Fruit fly (Drosophila melanogaster) whole organism, prepupa: ENCODE measurements around the gene Shab.
A peak's percentile ranks its signal among the peaks of the same experiment; 100 is the strongest.

Source experiments
- CG10669 ChIP-seq: fragments of 200-800 bp; sonication (Bioruptor generic); optimal IDR thresholded peaks from 3 replicates; lab custom pipeline; 2018; ENCODE audit warnings: missing biosample characterization, mild to moderate bottlenecking, missing genetic modification characterization, moderate library complexity
- CG11294 ChIP-seq: fragments of 200-800 bp; sonication (Bioruptor generic); IDR thresholded peaks from 2 replicates; pipeline ENCODE4 v1.3.6; 2022; ENCODE audit warnings: missing biosample characterization, missing genetic modification characterization
- CG11902 ChIP-seq: fragments of 200-800 bp; sonication (Bioruptor generic); optimal IDR thresholded peaks from 3 replicates; lab custom pipeline; 2016; ENCODE audit warnings: missing biosample characterization, missing genetic modification characterization
- CG15336 ChIP-seq: fragments of 200-800 bp; sonication (Bioruptor generic); IDR thresholded peaks from 2 replicates; pipeline ENCODE4 v1.3.6; 2022; ENCODE audit warnings: missing biosample characterization, missing genetic modification characterization
- CG16779 ChIP-seq: fragments of 200-800 bp; sonication (Bioruptor generic); optimal IDR thresholded peaks from 3 replicates; lab custom pipeline; 2017; ENCODE audit warnings: missing biosample characterization, mild to moderate bottlenecking, missing genetic modification characterization
- CG34406 ChIP-seq: fragments of 200-800 bp; sonication (Bioruptor generic); optimal IDR thresholded peaks from 3 replicates; lab custom pipeline; 2016; ENCODE audit warnings: missing biosample characterization, missing genetic modification characterization
- CG3919 ChIP-seq: fragments of 200-800 bp; sonication (Bioruptor generic); optimal IDR thresholded peaks from 3 replicates; lab custom pipeline; 2016; ENCODE audit warnings: missing biosample characterization, missing genetic modification characterization
- CG4318 ChIP-seq: fragments of 200-800 bp; sonication (Bioruptor generic); optimal IDR thresholded peaks from 3 replicates; lab custom pipeline; 2017; ENCODE audit warnings: missing biosample characterization, mild to moderate bottlenecking, missing genetic modification characterization
- CG6163 ChIP-seq: fragments of 200-800 bp; sonication (Bioruptor generic); IDR thresholded peaks from 3 replicates; pipeline ENCODE4 v1.3.6; 2022; ENCODE audit warnings: missing biosample characterization, missing genetic modification characterization
- CG6276 ChIP-seq: fragments of 200-800 bp; sonication (Bioruptor generic); optimal IDR thresholded peaks from 2 replicates; lab custom pipeline; 2017; ENCODE audit warnings: missing biosample characterization, mild to moderate bottlenecking, missing genetic modification characterization
- CG6808 ChIP-seq: fragments of 200-800 bp; sonication (Bioruptor generic); optimal IDR thresholded peaks from 3 replicates; lab custom pipeline; 2017; ENCODE audit warnings: missing biosample characterization, missing genetic modification characterization, mild to moderate bottlenecking, moderate library complexity, missing genetic modification reagents
- CG6854 ChIP-seq: fragments of 200-800 bp; sonication (Bioruptor generic); optimal IDR thresholded peaks from 2 replicates; lab custom pipeline; 2017; ENCODE audit warnings: missing biosample characterization, mild to moderate bottlenecking, missing genetic modification characterization
- CG7368 ChIP-seq: fragments of 200-800 bp; sonication (Bioruptor generic); optimal IDR thresholded peaks from 3 replicates; lab custom pipeline; 2016; ENCODE audit warnings: missing biosample characterization, missing genetic modification characterization
- CG8119 ChIP-seq: fragments of 200-800 bp; sonication (Bioruptor generic); IDR thresholded peaks from 3 replicates; pipeline ENCODE4 v1.3.6; 2022; ENCODE audit warnings: missing biosample characterization, missing genetic modification characterization
- CG8319 ChIP-seq: fragments of 200-800 bp; sonication (Bioruptor generic); optimal IDR thresholded peaks from 3 replicates; lab custom pipeline; 2016; ENCODE audit warnings: missing biosample characterization, missing genetic modification characterization
- CG8632 ChIP-seq: fragments of 200-800 bp; sonication (Bioruptor generic); optimal IDR thresholded peaks from 3 replicates; lab custom pipeline; 2016; ENCODE audit warnings: missing biosample characterization, missing genetic modification characterization
- CG9139 ChIP-seq: fragments of 200-800 bp; sonication (Bioruptor generic); optimal IDR thresholded peaks from 3 replicates; lab custom pipeline; 2017; ENCODE audit warnings: missing biosample characterization, mild to moderate bottlenecking, missing genetic modification characterization
- Ets96B ChIP-seq: fragments of 200-800 bp; optimal IDR thresholded peaks from 2 replicates; lab custom pipeline; 2019; ENCODE audit warnings: missing biosample characterization, mild to moderate bottlenecking, missing genetic modification characterization, moderate library complexity
- Hr38 ChIP-seq: sonication (Bioruptor generic); optimal IDR thresholded peaks from 2 replicates; lab custom pipeline; 2016; ENCODE audit warnings: missing biosample characterization, missing genetic modification characterization
- Hr39 ChIP-seq: fragments of 200-800 bp; sonication (Bioruptor generic); optimal IDR thresholded peaks from 2 replicates; lab custom pipeline; 2016; ENCODE audit warnings: missing biosample characterization, missing genetic modification characterization
- Met ChIP-seq: fragments of 200-800 bp; sonication (Bioruptor generic); optimal IDR thresholded peaks from 3 replicates; lab custom pipeline; 2016; ENCODE audit warnings: missing biosample characterization, missing genetic modification characterization
- Sox102F ChIP-seq: fragments of 200-800 bp; sonication (Bioruptor generic); optimal IDR thresholded peaks from 2 replicates; lab custom pipeline; 2016; ENCODE audit warnings: missing biosample characterization, mild to moderate bottlenecking, missing genetic modification characterization
- Sox14 ChIP-seq: fragments of 200-800 bp; sonication (Bioruptor generic); optimal IDR thresholded peaks from 3 replicates; lab custom pipeline; 2016; ENCODE audit warnings: missing biosample characterization, missing genetic modification characterization
- acj6 ChIP-seq: fragments of 200-800 bp; sonication (Bioruptor generic); optimal IDR thresholded peaks from 3 replicates; lab custom pipeline; 2016; ENCODE audit warnings: missing biosample characterization, missing genetic modification characterization
- dac ChIP-seq: fragments of 200-800 bp; sonication (Bioruptor generic); optimal IDR thresholded peaks from 2 replicates; lab custom pipeline; 2017; ENCODE audit warnings: missing biosample characterization, mild to moderate bottlenecking, missing genetic modification characterization
- eg ChIP-seq: fragments of 200-800 bp; sonication (Bioruptor generic); IDR thresholded peaks from 3 replicates; pipeline ENCODE4 v1.3.6; 2022; ENCODE audit warnings: missing biosample characterization, missing genetic modification characterization
- esn ChIP-seq: fragments of 200-800 bp; sonication (Bioruptor generic); optimal IDR thresholded peaks from 2 replicates; lab custom pipeline; 2016; ENCODE audit warnings: missing biosample characterization, mild to moderate bottlenecking, missing genetic modification characterization, moderate library complexity
- fd59A ChIP-seq: fragments of 200-800 bp; sonication (Bioruptor generic); optimal IDR thresholded peaks from 2 replicates; lab custom pipeline; 2017; ENCODE audit warnings: missing biosample characterization, mild to moderate bottlenecking, missing genetic modification characterization, missing genetic modification reagents
- fd85E ChIP-seq: fragments of 200-800 bp; sonication (Bioruptor generic); optimal IDR thresholded peaks from 3 replicates; lab custom pipeline; 2016; ENCODE audit warnings: missing biosample characterization, missing genetic modification characterization
- fkh ChIP-seq: fragments of 200-800 bp; sonication (Bioruptor generic); optimal IDR thresholded peaks from 3 replicates; lab custom pipeline; 2017; ENCODE audit warnings: missing biosample characterization, mild to moderate bottlenecking, missing genetic modification characterization, moderate library complexity
- salr ChIP-seq, 2 experiments: fragments of 200-800 bp; sonication (Bioruptor generic); optimal IDR thresholded peaks; 3 replicates each; lab custom pipeline; 2016 to 2018; ENCODE audit warnings: missing biosample characterization in 2 of 2, missing genetic modification characterization in 2 of 2, mild to moderate bottlenecking in 1 of 2
- spab ChIP-seq: fragments of 200-800 bp; sonication (Bioruptor generic); optimal IDR thresholded peaks from 2 replicates; lab custom pipeline; 2017; ENCODE audit warnings: missing biosample characterization, mild to moderate bottlenecking, missing genetic modification characterization, missing genetic modification reagents
- ss ChIP-seq, 2 experiments: fragments of 200-800 bp; sonication (Bioruptor generic); optimal IDR thresholded peaks; 2 replicates in 1 of 2; 3 replicates in 1 of 2; lab custom pipeline; 2017 to 2018; ENCODE audit warnings: mild to moderate bottlenecking in 2 of 2, missing biosample characterization in 2 of 2, missing genetic modification characterization in 2 of 2, moderate library complexity in 1 of 2
- svp ChIP-seq: fragments of 200-800 bp; sonication (Bioruptor generic); peaks from one replicate; lab custom pipeline; 2016; ENCODE audit warnings: missing biosample characterization, missing genetic modification characterization

The Shab gene

DNA sequence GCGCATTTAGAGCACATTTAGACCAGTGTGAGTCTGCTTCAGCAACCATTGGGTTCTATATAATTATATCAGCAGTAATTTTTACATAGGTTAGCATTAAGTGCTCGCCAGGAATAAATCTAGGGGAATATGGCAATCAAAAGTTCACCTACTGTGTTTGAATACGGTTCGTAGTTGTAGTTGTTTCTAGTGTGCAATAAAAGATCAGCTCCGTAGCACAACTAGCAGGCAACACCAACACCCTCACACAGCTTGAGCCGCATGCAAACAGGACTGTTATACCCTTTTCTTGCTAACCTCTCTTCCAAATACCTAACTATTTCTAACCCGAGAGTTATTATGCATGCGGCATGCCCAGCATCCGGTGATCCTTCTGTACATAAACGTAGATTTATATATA lies 56.7 kb downstream of the Shab start, which contains the start of gene CG32846:
TSS of gene CG32846 (minus strand) at position 101 of the 400 bp plus-strand sequence.
- TF ChIP-seq svp (GFP tag; lab: Kevin White, UChicago) (peak; percentile 16), acj6 (no peak)
- TF ChIP-seq, all 60 proteins: peak for 1

DNA sequence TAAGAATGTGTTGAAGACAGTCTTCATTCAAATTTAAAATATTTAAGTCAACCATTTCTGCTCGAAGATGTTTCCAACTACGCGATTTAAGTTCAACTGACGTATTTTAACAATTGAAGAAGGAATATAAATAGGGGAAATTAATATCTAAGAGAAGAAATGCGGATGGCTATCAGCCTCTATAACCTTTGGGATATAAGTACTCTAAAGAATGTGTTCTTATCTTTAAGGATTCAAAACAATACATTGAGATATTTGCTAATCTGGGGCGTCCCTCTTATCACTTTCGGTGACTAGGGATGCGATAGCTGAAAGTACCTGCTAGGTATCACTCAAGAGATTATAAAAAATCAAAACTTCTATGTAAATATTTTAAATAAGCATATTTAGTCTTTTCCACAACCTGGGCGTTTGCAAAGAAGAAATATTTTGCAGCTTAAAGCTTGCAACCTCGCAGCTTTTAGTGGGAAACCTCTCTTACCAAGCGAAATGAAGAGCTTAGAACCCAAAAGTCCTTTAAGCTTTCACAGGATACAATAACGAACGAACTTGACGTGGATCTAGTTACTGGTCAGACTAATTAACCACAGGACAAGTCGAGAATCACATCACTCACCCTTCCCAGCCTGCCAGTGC lies 66.2 kb downstream of the Shab start, which contains the start of the genes CG34025 and Or63a:
TSS of gene CG34025 (minus strand) at position 101 of the 636 bp plus-strand sequence.
TSS of gene Or63a (plus strand) at position 586 of the 636 bp plus-strand sequence.
- TF ChIP-seq Hr38 (GFP tag; lab: Kevin White, UChicago) (no peak), CG11902 (GFP tag; lab: Kevin White, UChicago) (no peak), eg (GFP tag; lab: Robert Waterston, UW) (no peak), CG34406 (GFP tag; lab: Kevin White, UChicago) (no peak), CG3919 (GFP tag; lab: Kevin White, UChicago) (no peak), Sox102F (no peak), Met (GFP tag; lab: Kevin White, UChicago) (no peak), Ets96B (tag; lab: Kevin White, UChicago) (no peak), CG7368 (GFP tag; lab: Kevin White, UChicago) (no peak), dac (GFP tag; lab: Kevin White, UChicago) (no peak), Hr39 (GFP tag; lab: Kevin White, UChicago) (no peak), salr (GFP tag; optimal IDR thresholded peaks at IDR 0.05; lab: Kevin White, UChicago) (no peak), Sox14 (GFP tag; lab: Kevin White, UChicago) (no peak), CG16779 (tag; lab: Kevin White, UChicago) (no peak), fd85E (GFP tag; lab: Kevin White, UChicago) (no peak), CG4318 (no peak), esn (no peak), CG8319 (GFP tag; lab: Kevin White, UChicago) (no peak), CG10669 (GFP tag; lab: Kevin White, UChicago) (no peak)

DNA sequence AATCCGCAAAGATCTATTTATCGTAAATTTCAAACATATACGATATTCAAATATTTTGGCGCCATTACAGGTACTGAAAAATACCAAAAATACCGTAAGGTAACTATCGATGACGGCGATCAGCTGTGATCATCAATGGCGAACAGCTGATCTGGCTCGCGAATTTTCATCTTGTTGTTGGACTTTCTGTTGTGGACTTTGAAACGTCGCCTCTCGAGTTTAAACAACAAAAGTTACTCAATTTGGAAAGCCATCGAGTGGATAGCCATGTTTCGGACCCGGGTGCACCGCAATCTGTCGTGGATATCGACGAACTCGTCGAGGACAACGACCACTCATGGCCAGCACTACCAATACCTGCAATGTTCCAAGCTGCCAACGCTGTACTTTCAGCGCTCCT lies 86.0 kb downstream of the Shab start, which contains the start of gene CPT2:
TSS of gene CPT2 (plus strand) at position 167 of the 400 bp plus-strand sequence.
- TF ChIP-seq CG6163 (GFP tag; lab: Robert Waterston, UW): peak; percentile 58; the same call in 1 of the 3 replicates
- peak; percentile 56 for TF ChIP-seq CG6808 (GFP tag; lab: Kevin White, UChicago)
- TF ChIP-seq CG8119 (GFP tag; lab: Robert Waterston, UW): no peak
- peak; percentile 41 for TF ChIP-seq spab (GFP tag; lab: Kevin White, UChicago)
- TF ChIP-seq CG6276 (GFP tag; lab: Kevin White, UChicago): peak; percentile 81
- peak; percentile 25 for TF ChIP-seq CG10669 (GFP tag; lab: Kevin White, UChicago)
- TF ChIP-seq Sox102F: no peak
- TF ChIP-seq svp (GFP tag; lab: Kevin White, UChicago): no peak
- no peak for TF ChIP-seq CG16779 (tag; lab: Kevin White, UChicago)
- 0 out of 2 replicates have a peak, but pooled peaks have one; percentile 27 for TF ChIP-seq CG15336 (GFP tag; lab: Robert Waterston, UW)
- TF ChIP-seq ss (GFP tag; optimal IDR thresholded peaks at IDR 0.05; lab: Kevin White, UChicago): no peak
- peak; percentile 46 for TF ChIP-seq CG9139 (GFP tag; lab: Kevin White, UChicago)
- TF ChIP-seq Ets96B (tag; lab: Kevin White, UChicago): no peak
- TF ChIP-seq Hr39 (GFP tag; lab: Kevin White, UChicago): no peak
- no peak for TF ChIP-seq dac (GFP tag; lab: Kevin White, UChicago)
- TF ChIP-seq eg (GFP tag; lab: Robert Waterston, UW): peak; percentile 23; the same call in 1 of the 3 replicates
- TF ChIP-seq fd59A (GFP tag; lab: Kevin White, UChicago): no peak
- no peak for TF ChIP-seq fkh (GFP tag; lab: Kevin White, UChicago)
- no peak for TF ChIP-seq CG11294 (GFP tag; lab: Robert Waterston, UW)
- no peak for TF ChIP-seq CG8632 (GFP tag; lab: Kevin White, UChicago)
- TF ChIP-seq CG6854 (GFP tag; lab: Kevin White, UChicago): peak; percentile 78
- TF ChIP-seq, all 60 proteins: peak for 9
